Fruit fly (Drosophila melanogaster) whole organism, embryonic: Measurements from ENCODE around the gene Nost.

Experiments
- CG3995 ChIP-seq: fragments of 200-800 bp; sonication (Bioruptor generic); optimal IDR thresholded peaks from 3 replicates; lab custom pipeline; 2016; ENCODE audit warnings: missing biosample characterization, missing genetic modification characterization
- Meics ChIP-seq: fragments of 200-800 bp; sonication (Bioruptor generic); optimal IDR thresholded peaks from 2 replicates; lab custom pipeline; 2017; ENCODE audit warnings: missing biosample characterization, mild to moderate bottlenecking, missing genetic modification characterization
- lola ChIP-seq, 3 experiments: fragments of >200 bp in 2 of 3; fragments of 200-800 bp in 1 of 3; sonication (Bioruptor generic) in 1 of 3; optimal IDR thresholded peaks; 2 replicates each; lab custom pipeline; 2017 to 2019; ENCODE audit warnings: missing biosample characterization in 3 of 3, missing genetic modification characterization in 3 of 3, mild to moderate bottlenecking in 1 of 3, moderate library complexity in 1 of 3

DNA sequence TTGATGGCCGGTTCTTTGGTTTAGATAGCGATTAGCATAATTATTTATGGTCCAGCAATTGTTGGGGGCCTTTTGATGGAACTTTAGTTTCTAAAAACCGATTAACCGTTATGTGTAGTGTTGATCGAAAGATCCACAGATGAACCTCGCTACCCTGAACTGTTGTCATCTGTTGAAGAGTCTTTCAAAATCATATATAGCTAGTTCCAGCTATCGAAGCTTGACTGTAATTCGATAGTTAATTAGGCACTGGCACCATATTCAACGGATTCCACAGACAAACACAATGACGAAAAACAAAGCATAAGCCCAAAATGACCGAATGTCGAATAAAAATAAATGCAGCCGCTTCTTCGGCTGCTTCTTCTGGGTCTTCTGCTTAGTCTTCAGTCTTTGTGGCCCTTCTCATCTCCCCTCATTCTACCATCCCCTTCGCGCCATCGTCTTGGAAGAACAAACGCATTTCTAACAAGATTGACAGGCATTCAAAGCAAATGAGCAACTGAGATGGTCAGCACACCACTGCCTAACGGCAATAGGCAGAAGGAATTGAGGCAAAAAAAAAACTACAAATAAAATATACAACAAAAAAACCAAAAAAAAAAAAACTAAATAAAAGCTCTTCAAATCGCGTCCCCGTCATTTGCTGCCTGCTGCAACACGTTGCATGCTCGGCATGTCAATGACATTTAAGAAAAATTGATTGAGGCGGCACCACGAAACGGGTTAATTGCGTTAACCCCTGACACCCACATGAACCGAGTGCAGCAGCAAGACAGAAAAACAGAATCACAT lies 13.9 kb downstream of the Nost start:
- TF ChIP-seq lola (GFP tag; optimal IDR thresholded peaks at IDR 0.05; lab: Kevin White, UChicago), result no peak
- no peak for TF ChIP-seq CG3995 (GFP tag; lab: Kevin White, UChicago)
- TF ChIP-seq Meics, result no peak
